Worm (Caenorhabditis elegans) whole organism, late embryonic: Measurements from ENCODE around the gene C36E8.4.

Source experiments
- ets-4 ChIP-seq: sonication (generic microtip); optimal IDR thresholded peaks from 2 replicates; lab custom pipeline; 2016; ENCODE audit warnings: missing genetic modification characterization, missing compliant biosample characterization
- gmeb-2 ChIP-seq: sonication (generic microtip); optimal IDR thresholded peaks from 2 replicates; lab custom pipeline; 2016; ENCODE audit warnings: missing genetic modification characterization, inconsistent platforms, missing compliant biosample characterization
- hlh-13 ChIP-seq: fragments of 200-800 bp; sonication (Bioruptor generic); optimal IDR thresholded peaks from 2 replicates; lab custom pipeline; 2018; ENCODE audit warnings: mild to moderate bottlenecking, missing genetic modification characterization, missing compliant biosample characterization
- tbx-2 ChIP-seq: sonication (generic microtip); optimal IDR thresholded peaks from 2 replicates; lab custom pipeline; 2016; ENCODE audit warnings: missing genetic modification characterization, missing compliant biosample characterization

DNA sequence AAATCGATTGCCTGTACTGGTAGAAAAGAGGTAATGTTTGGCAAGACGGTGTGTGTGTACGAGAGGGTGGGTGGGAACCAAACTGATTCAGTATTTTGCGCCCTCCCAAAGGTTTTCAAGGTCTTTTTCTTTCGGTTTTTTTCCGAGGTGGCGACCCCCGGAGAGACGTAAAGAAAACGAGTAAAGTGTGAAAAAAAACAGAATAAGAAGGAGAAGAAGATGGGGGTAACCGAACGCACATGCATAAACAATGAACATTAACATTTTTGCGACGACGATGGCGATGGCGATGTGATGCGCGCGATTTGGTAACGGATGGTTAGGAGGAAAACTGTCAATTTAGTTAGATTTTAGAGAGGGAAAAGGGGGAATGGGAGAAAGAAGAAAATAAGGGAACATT, 33.7 kb upstream of the C36E8.4 start:
- TF ChIP-seq ets-4 (tag; lab: Kevin White, UChicago) (no peak), tbx-2 (no peak), hlh-13 (GFP tag; lab: Kevin White, UChicago) (no peak), gmeb-2 (no peak)
